Fruit fly (Drosophila melanogaster): ENCODE results near the gene Hs6st.

The Hs6st gene

DNA sequence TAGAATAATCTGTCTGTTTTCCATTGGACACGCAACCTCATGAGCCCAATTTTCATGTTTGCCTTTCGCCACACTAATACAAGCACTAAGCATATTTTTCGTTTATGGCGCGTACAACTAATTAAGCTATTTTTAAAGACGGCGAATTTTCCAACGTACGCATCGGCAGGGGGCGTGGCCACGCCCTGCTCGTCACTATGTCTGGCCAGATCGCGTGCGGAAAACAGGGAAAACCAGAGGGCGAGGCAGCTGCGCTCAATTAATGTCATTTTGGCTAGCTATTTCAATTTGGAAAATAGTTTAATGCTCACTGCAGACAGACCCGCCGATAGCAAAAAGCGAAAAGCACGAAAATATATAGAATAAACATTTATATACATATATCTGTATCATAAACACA is 3.6 kb downstream of the Hs6st start:
- TF ChIP-seq CG17801 (GFP tag; optimal IDR thresholded peaks at IDR 0.05; ENCODE audit: partially characterized antibody), result no peak

- no peak for TF ChIP-seq CG17801 (GFP tag; optimal IDR thresholded peaks at IDR 0.05; ENCODE audit: partially characterized antibody)
Observed at dm6 chr3R:20001595-20001997, 6.7 kb downstream of the Hs6st start.

DNA sequence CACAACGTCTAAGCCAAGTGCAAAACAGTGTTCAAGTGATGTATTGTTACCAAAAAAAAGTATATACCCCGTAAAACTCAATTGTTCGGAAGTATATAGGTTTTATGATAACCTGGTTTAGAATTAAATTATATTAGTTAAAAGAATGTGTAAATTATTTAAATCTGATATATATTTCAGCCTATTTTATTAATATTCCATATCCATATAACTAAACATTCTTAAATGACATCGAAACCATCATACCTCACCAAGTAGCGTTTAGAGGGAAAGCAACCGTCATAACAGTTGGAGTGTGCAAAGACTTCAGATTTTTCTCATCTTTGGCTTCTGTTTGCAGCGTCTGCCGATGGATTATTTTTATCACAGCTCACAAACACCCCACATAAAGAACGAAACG is 8.8 kb downstream of the Hs6st start:
- TF ChIP-seq CG17801 (GFP tag; optimal IDR thresholded peaks at IDR 0.05; ENCODE audit: partially characterized antibody), result peak; percentile 77

DNA sequence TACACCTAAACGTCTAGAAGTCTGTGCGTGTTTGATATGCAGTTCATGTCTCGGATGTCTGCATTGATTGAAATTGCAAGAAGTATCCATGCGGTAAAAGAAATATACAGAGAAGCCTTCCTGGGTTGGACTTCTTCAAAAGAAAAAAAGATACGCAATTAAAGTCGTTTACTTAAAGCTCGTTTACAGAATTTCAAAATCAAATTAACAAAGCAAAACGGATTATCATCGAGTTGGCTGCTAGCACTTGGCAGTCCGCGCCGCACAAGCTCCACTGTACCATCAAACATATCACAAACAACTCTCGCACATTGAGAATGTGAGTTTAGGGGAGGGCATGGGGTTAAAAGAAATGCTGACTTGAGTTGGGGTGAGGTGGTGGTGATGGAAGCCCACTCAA is 9.9 kb downstream of the Hs6st start:
- TF ChIP-seq CG17801 (GFP tag; optimal IDR thresholded peaks at IDR 0.05; ENCODE audit: partially characterized antibody), result no peak

DNA sequence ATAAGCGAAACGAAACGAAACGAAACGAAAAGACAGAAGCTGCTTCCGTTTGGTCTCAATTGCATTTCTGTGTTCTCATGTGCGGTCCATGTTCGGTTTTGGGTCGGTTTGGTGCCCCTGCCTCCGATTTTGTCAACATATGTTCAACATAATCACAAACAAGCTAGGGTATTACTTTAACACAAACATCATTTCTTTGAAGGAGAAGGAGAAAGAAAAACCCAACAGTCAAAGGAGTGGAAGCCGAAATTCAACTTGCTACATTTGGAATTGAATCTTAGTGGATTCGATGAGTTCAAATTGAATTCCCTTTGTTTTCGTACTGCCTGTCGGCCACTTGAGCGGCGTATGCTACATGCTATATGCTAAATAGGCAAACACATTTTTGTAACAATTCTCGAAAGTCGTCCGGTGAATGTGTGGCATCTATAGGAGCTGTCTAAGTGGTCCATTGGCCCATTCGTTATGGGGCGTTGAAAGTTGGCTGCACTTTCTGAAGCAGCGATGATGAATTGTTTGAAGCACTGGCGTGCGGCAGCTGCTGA is 10.7 kb downstream of the Hs6st start:
- TF ChIP-seq CG17801 (GFP tag; optimal IDR thresholded peaks at IDR 0.05; ENCODE audit: partially characterized antibody), result no peak

DNA sequence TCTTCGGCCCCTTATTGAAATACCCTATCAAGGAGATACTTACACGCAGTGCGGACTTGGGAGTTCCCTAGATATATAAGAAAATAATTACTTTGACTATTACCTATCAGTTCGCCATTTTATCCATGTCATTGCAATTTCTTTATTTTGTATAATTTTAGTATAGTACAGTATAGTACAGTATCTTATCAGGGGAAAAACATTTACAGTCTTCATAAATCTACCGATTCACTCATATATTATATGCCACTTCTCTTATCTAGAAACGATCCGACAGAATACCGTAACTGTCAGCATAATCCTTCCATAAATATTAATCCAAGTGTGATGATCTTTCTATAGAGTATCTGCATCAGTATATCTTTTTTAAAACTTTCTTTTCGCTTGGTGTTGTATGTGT is 11.9 kb downstream of the Hs6st start:
- TF ChIP-seq CG17801 (GFP tag; optimal IDR thresholded peaks at IDR 0.05; ENCODE audit: partially characterized antibody), result no peak

DNA sequence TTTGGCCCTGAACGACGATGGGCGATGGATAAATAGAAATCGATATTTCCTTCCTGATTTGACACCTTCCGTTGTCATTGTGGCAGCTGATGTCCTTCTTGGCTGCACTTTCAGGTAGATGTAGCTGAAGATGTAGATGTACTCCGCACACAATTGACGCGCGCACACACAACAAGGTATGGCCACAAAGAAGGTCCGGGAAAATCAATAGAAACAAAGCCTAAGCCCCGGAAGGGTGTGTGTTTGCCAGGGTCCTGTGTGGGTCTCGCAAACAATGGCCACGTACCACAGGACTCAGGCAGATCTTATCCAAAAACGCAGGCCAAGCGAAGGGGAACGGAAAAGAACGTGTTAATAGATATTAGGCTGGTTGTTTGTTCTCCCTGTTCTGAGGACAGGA is 12.9 kb downstream of the Hs6st start:
- TF ChIP-seq CG17801 (GFP tag; optimal IDR thresholded peaks at IDR 0.05; ENCODE audit: partially characterized antibody), result no peak

- no peak for TF ChIP-seq CG17801 (GFP tag; optimal IDR thresholded peaks at IDR 0.05; ENCODE audit: partially characterized antibody)
Observed at dm6 chr3R:19985376-19985775, 22.9 kb downstream of the Hs6st start.

- no peak for TF ChIP-seq CG17801 (GFP tag; optimal IDR thresholded peaks at IDR 0.05; ENCODE audit: partially characterized antibody)
Observed at dm6 chr3R:19972598-19972997, 35.7 kb downstream of the Hs6st start, which contains the start of gene CG31213. Gene CG31213, plus strand, starts transcription at chr3R:19972898.

DNA sequence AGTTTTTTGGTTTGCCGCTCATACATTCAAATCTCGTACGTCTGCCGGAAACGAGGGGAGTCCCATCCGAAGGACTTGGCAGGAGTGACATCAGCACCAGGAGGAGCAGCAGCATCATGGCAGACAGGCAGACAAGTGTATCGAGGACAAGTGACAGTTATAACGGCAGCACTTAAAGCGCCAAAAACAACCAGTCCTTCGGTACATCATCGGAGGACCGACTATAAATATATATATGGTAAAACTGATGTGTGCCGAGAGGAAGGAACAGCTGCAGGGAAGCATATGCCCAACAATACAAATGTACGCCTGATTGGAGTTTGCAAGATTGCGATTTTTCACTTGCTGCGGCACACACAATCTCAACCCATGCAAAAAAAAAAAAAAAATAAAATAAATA is 39.6 kb downstream of the Hs6st start:
- no peak for TF ChIP-seq CG17801 (GFP tag; optimal IDR thresholded peaks at IDR 0.05; ENCODE audit: partially characterized antibody)

dm6 chr3R:19948143-19948542 is 60.2 kb downstream of the Hs6st start, which contains the start of gene CG4783:
Gene CG4783, plus strand, starts transcription at chr3R:19948443.
- no peak for TF ChIP-seq CG17801 (GFP tag; optimal IDR thresholded peaks at IDR 0.05; ENCODE audit: partially characterized antibody)

DNA sequence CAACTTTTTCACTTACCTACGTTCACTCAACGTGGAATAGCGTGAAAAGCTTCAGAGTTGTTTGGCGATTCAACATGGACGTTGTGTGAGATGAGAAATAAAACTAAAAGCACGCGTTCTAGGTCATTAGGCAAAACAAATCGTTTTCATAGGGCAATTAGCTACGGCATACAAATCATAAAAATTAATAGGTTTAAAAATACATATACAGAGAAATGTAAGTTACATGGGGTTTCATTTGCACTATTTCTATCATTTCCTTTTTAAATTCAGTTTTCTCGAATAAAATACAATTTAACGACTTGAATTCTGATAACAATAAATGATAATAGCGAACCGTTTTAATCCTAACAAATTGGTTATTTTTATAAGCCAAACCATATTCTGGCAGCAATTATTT is 66.0 kb downstream of the Hs6st start, which contains the start of gene CG46042:
CG46042 (minus strand) TSS at position 101 of the 400 bp plus-strand sequence.
- TF ChIP-seq CG17801 (GFP tag; optimal IDR thresholded peaks at IDR 0.05; ENCODE audit: partially characterized antibody), result no peak

dm6 chr3R:19938941-19939587 is 69.2 kb downstream of the Hs6st start:
- no peak for TF ChIP-seq CG17801 (GFP tag; optimal IDR thresholded peaks at IDR 0.05; ENCODE audit: partially characterized antibody)

- no peak for TF ChIP-seq CG17801 (GFP tag; optimal IDR thresholded peaks at IDR 0.05; ENCODE audit: partially characterized antibody)
Observed at dm6 chr3R:19935777-19936125, 72.6 kb downstream of the Hs6st start.

DNA sequence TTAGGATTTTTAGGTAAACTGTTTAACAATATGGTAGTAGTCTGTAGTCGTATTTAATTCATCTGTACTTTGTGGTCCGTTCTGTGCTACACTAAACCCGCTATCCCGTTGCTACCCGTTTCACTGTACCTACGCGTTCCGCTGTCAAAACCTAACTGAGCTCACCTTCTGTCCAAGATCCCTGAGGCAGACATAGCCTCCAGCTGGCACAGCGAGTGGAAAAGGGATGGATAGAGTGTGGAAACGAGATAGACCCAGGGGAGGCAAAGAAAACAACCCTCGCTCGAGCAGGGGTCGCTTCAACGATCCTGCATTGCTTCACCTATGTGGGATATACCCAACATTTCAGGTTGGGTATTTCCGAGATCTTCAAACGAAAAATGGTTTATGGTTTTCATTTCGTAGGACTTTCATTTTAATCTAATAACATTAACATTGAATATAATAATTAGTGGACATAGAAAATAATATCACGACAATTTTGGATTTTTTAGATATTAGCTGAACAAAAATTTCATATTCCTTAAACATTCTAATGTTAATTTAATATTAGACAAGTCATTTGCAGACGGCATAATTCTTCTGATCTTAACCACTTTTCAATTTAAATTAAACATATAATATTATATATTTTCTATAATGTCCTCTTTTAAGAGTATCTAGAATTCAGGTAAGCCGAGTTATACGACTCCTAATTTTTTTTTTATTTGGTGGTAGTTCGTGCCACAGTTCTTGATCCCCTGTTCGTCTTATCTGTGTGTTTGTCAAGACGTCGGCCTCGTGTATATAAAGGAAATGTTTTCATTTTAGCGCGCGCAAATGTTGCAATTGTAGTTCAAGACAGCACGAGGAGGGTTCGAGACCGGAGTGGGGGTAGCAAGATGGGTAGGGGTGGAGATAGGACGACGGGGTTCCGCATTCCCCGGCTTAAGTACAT is 73.2 kb downstream of the Hs6st start, which contains the start of gene mira:
mira (minus strand) TSS at position 281 of the 937 bp plus-strand sequence.
- no peak for TF ChIP-seq CG17801 (GFP tag; optimal IDR thresholded peaks at IDR 0.05; ENCODE audit: partially characterized antibody)

dm6 chr3R:19932169-19932568 is 76.1 kb downstream of the Hs6st start:
- TF ChIP-seq CG17801 (GFP tag; optimal IDR thresholded peaks at IDR 0.05; ENCODE audit: partially characterized antibody), result no peak
